Worm (Caenorhabditis elegans) whole organism, L4/young adult: ENCODE data around the gene B0303.4.

Experiments used
- dao-5 ChIP-seq: sonication (generic microtip); optimal IDR thresholded peaks from 2 replicates; lab custom pipeline; 2016; ENCODE audit warnings: missing genotype, missing genetic modification characterization, moderate library complexity, missing compliant biosample characterization
- him-1 ChIP-seq: sonication (generic microtip); optimal IDR thresholded peaks from 2 replicates; lab custom pipeline; 2016; ENCODE audit warnings: missing genotype, missing genetic modification reagents, missing genetic modification characterization, missing compliant biosample characterization

DNA sequence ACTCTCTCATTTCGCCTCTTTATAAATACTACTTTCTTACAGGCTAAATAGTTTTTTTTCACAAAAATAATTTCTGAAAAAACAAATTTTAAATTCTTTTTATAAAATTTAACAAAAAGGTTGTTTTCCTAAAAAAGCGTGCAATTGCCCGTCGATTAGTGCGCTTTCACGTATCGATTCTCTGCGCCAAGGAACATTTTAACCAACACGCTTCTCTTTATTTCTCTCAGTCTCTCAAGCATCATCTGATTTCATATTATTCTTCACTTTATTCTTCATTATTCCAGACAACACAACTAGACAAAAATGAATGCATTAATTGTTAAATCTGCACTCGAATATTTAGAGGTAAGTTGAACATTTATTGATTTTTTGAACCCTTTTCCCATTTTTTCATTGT is at the start of gene B0303.4:
- TF ChIP-seq him-1 (tag; lab: Kevin White, UChicago): no peak
- no peak for TF ChIP-seq dao-5 (tag; lab: Kevin White, UChicago)
